Worm (Caenorhabditis elegans) whole organism, early embryonic: ENCODE results near the gene ndc-80.

Experiments
- aly-1 ChIP-seq: sonication (generic microtip); optimal IDR thresholded peaks from 2 replicates; lab custom pipeline; 2016; ENCODE audit warnings: missing genetic modification characterization, missing compliant biosample characterization
- ama-1 ChIP-seq: fragments of 150-350 bp; optimal IDR thresholded peaks from 2 replicates; lab custom pipeline; 2014
- ceh-13 ChIP-seq: fragments of 200-800 bp; sonication (Bioruptor generic); optimal IDR thresholded peaks from 2 replicates; lab custom pipeline; 2018; ENCODE audit warnings: mild to moderate bottlenecking, missing genetic modification characterization, missing compliant biosample characterization
- flt-1 ChIP-seq: fragments of 200-800 bp; sonication (Bioruptor generic); IDR thresholded peaks from 2 replicates; pipeline ENCODE4 v1.3.6; 2022; ENCODE audit warnings: missing genetic modification characterization, missing compliant biosample characterization
- hmg-4 ChIP-seq: fragments of 200-800 bp; sonication (Bioruptor generic); optimal IDR thresholded peaks from 2 replicates; lab custom pipeline; 2018; ENCODE audit warnings: mild to moderate bottlenecking, missing genetic modification characterization, missing compliant biosample characterization
- hnd-1 ChIP-seq: sonication (generic microtip); optimal IDR thresholded peaks from 2 replicates; lab custom pipeline; 2016; ENCODE audit warnings: missing genetic modification characterization, missing compliant biosample characterization
- pes-1 ChIP-seq: fragments of 200-800 bp; sonication (Bioruptor generic); IDR thresholded peaks from 2 replicates; pipeline ENCODE4 v1.3.6; 2022; ENCODE audit warnings: missing genetic modification reagents, missing genetic modification characterization, missing compliant biosample characterization
- tra-4 ChIP-seq: sonication (generic microtip); optimal IDR thresholded peaks from 2 replicates; lab custom pipeline; 2017; ENCODE audit warnings: missing genetic modification characterization, missing compliant biosample characterization

- TF ChIP-seq flt-1 (GFP tag; lab: Robert Waterston, UW): no peak
- TF ChIP-seq hnd-1 (tag; lab: Kevin White, UChicago): no peak
- TF ChIP-seq hmg-4 (GFP tag; lab: Kevin White, UChicago): no peak
- TF ChIP-seq aly-1 (tag; lab: Kevin White, UChicago): no peak
- TF ChIP-seq tra-4 (tag; lab: Kevin White, UChicago): no peak
- no peak for TF ChIP-seq pes-1 (GFP tag; lab: Robert Waterston, UW)
- TF ChIP-seq ama-1 (lab: Kevin White, UChicago): no peak
- TF ChIP-seq ceh-13: no peak
Measured at ce11 chrIV:10068266-10068665, 17.7 kb upstream of the ndc-80 start.
